ENCODE assay signal across 3 worm cellular contexts in genomic region chrX:8545971-8546442, ce11.
A peak's percentile ranks its signal among the peaks of the same experiment; 100 is the strongest.
TF ChIP-seq lines count a peak whose summit lies in the region.

Gene sdha-1, minus strand, starts transcription at chrX:8546021.

TF ChIP-seq in whole organism, L2 larva, 48 proteins besides CTCF, POLR2A, EP300 and RAD21 (continued from another document):
- no peak for TF ChIP-seq ceh-82 (tag; optimal IDR thresholded peaks at IDR 0.05; lab: Kevin White, UChicago)
- TF ChIP-seq sma-3 (GFP tag; optimal IDR thresholded peaks at IDR 0.05; lab: Kevin White, UChicago) = peak; percentile 88
- TF ChIP-seq ceh-16 (tag; optimal IDR thresholded peaks at IDR 0.05; lab: Kevin White, UChicago) = peak; percentile 66
- peak; percentile 95 for TF ChIP-seq crh-2 (tag; optimal IDR thresholded peaks at IDR 0.05; lab: Kevin White, UChicago)
- TF ChIP-seq nhr-10 (tag; optimal IDR thresholded peaks at IDR 0.05; lab: Kevin White, UChicago) = peak; percentile 16
- no peak for TF ChIP-seq nhr-237 (tag; optimal IDR thresholded peaks at IDR 0.05; lab: Kevin White, UChicago)
- TF ChIP-seq nhr-129 (tag; optimal IDR thresholded peaks at IDR 0.05; lab: Kevin White, UChicago) = peak; percentile 98
- TF ChIP-seq gmeb-1 (tag; optimal IDR thresholded peaks at IDR 0.05; lab: Kevin White, UChicago) = peak; percentile 82
- no peak for TF ChIP-seq ztf-1 (GFP tag; conservative IDR thresholded peaks at IDR 0.05; lab: Robert Waterston, UW)
- peak; percentile 90 for TF ChIP-seq fos-1 (tag; optimal IDR thresholded peaks at IDR 0.05; lab: Kevin White, UChicago)
- peak; percentile 86 for TF ChIP-seq unc-55 (GFP tag; optimal IDR thresholded peaks at IDR 0.05; lab: Kevin White, UChicago)
- peak; percentile 82 for TF ChIP-seq snpc-4 (tag; optimal IDR thresholded peaks at IDR 0.05; lab: Kevin White, UChicago)
- TF ChIP-seq elt-3 (tag; optimal IDR thresholded peaks at IDR 0.05; lab: Kevin White, UChicago) = no peak
- peak; percentile 62 for TF ChIP-seq lin-11 (tag; optimal IDR thresholded peaks at IDR 0.05; lab: Kevin White, UChicago)

TF ChIP-seq in whole organism, L4 larva, 104 proteins besides CTCF, POLR2A, EP300 and RAD21 (continued from another document and continues in another):
- TF ChIP-seq unc-62 (GFP tag; optimal IDR thresholded peaks at IDR 0.05 in 1 of 2; lab: Kevin White, UChicago) = peak in 1 of 2 experiments; percentile 75
- TF ChIP-seq unc-62 (tag; optimal IDR thresholded peaks at IDR 0.05; lab: Kevin White, UChicago) = no peak
- peak; percentile 45 to 96 for TF ChIP-seq mdl-1 (tag; optimal IDR thresholded peaks at IDR 0.05; lab: Kevin White, UChicago)
- TF ChIP-seq mes-2 (tag; optimal IDR thresholded peaks at IDR 0.05; lab: Kevin White, UChicago; ENCODE audit: poor library complexity, severe bottlenecking) = peak; percentile 86
- no peak for TF ChIP-seq nhr-10 (tag; optimal IDR thresholded peaks at IDR 0.05; lab: Kevin White, UChicago)
- no peak for TF ChIP-seq unc-130 (GFP tag; optimal IDR thresholded peaks at IDR 0.05; lab: Kevin White, UChicago)
- no peak for TF ChIP-seq sdz-12 (GFP tag; optimal IDR thresholded peaks at IDR 0.05; lab: Kevin White, UChicago)
- no peak for TF ChIP-seq php-3 (GFP tag; IDR thresholded peaks at IDR 0.05; lab: Robert Waterston, UW)
- TF ChIP-seq ceh-32 (tag; optimal IDR thresholded peaks at IDR 0.05; lab: Kevin White, UChicago; ENCODE audit: poor library complexity) = no peak
- TF ChIP-seq lin-15B (tag; optimal IDR thresholded peaks at IDR 0.05; lab: Kevin White, UChicago) = no peak
- no peak for TF ChIP-seq daf-8 (GFP tag; IDR thresholded peaks at IDR 0.05; lab: Robert Waterston, UW)
- TF ChIP-seq daf-16 (GFP tag; optimal IDR thresholded peaks at IDR 0.05; lab: Kevin White, UChicago) = peak in 1 of 2 experiments; percentile 56
- peak; percentile 93 for TF ChIP-seq daf-16 (tag; optimal IDR thresholded peaks at IDR 0.05; lab: Kevin White, UChicago)
- TF ChIP-seq ctbp-1 (GFP tag; IDR thresholded peaks at IDR 0.05; lab: Robert Waterston, UW) = peak; percentile 79
- TF ChIP-seq cey-2 (tag; optimal IDR thresholded peaks at IDR 0.05; lab: Kevin White, UChicago; ENCODE audit: borderline replicate concordance, insufficient read depth) = no peak
- peak; percentile 64; the same call in 1 of the 2 replicates for TF ChIP-seq saeg-2 (GFP tag; IDR thresholded peaks at IDR 0.05; lab: Robert Waterston, UW)
- TF ChIP-seq Y48G9A.11 (GFP tag; IDR thresholded peaks at IDR 0.05; lab: Robert Waterston, UW) = no peak
- TF ChIP-seq lin-39 (tag; optimal IDR thresholded peaks at IDR 0.05; lab: Kevin White, UChicago) = no peak
- no peak for TF ChIP-seq aly-2 (tag; optimal IDR thresholded peaks at IDR 0.05; lab: Kevin White, UChicago)
- no peak for TF ChIP-seq Y5F2A.4 (GFP tag; optimal IDR thresholded peaks at IDR 0.05; lab: Kevin White, UChicago)
- TF ChIP-seq Y105C5A.15 (GFP tag; IDR thresholded peaks at IDR 0.05; lab: Robert Waterston, UW) = no peak
- peak; percentile 97 for TF ChIP-seq mep-1 (tag; optimal IDR thresholded peaks at IDR 0.05; lab: Kevin White, UChicago)
- TF ChIP-seq zag-1 (tag; optimal IDR thresholded peaks at IDR 0.05; lab: Kevin White, UChicago) = no peak
- no peak for TF ChIP-seq ceh-28 (tag; optimal IDR thresholded peaks at IDR 0.05; lab: Kevin White, UChicago)
- no peak for TF ChIP-seq tag-97 (GFP tag; IDR thresholded peaks at IDR 0.05; lab: Robert Waterston, UW)
- TF ChIP-seq pqm-1 (tag; optimal IDR thresholded peaks at IDR 0.05; lab: Kevin White, UChicago) = peak; percentile 67
- TF ChIP-seq dmd-8 (GFP tag; IDR thresholded peaks at IDR 0.05; lab: Robert Waterston, UW) = no peak
- no peak for TF ChIP-seq egl-27 (tag; optimal IDR thresholded peaks at IDR 0.05; lab: Kevin White, UChicago)
- peak; percentile 62 to 91 for TF ChIP-seq lsy-2 (tag; optimal IDR thresholded peaks at IDR 0.05; lab: Kevin White, UChicago)
- peak; percentile 98 for TF ChIP-seq dve-1 (tag; optimal IDR thresholded peaks at IDR 0.05; lab: Kevin White, UChicago; ENCODE audit: insufficient read depth)
- TF ChIP-seq vab-7 (GFP tag; IDR thresholded peaks at IDR 0.05; lab: Robert Waterston, UW) = no peak
- 0 out of 2 replicates have a peak, but pooled peaks have one; percentile 55 for TF ChIP-seq arid-1 (GFP tag; conservative IDR thresholded peaks at IDR 0.05; lab: Robert Waterston, UW)
- peak; percentile 69 for TF ChIP-seq T20F7.1 (GFP tag; optimal IDR thresholded peaks at IDR 0.05; lab: Kevin White, UChicago)
- TF ChIP-seq hmg-1.1 (GFP tag; IDR thresholded peaks at IDR 0.05; lab: Robert Waterston, UW) = peak; percentile 82
- no peak for TF ChIP-seq lir-3 (tag; optimal IDR thresholded peaks at IDR 0.05; lab: Kevin White, UChicago)
- peak; percentile 36 for TF ChIP-seq skn-1 (tag; optimal IDR thresholded peaks at IDR 0.05; lab: Kevin White, UChicago)
- no peak for TF ChIP-seq mxl-2 (GFP tag; conservative IDR thresholded peaks at IDR 0.05; lab: Robert Waterston, UW)
- TF ChIP-seq lim-7 (GFP tag; IDR thresholded peaks at IDR 0.05; lab: Robert Waterston, UW) = no peak
- TF ChIP-seq daf-12 (tag; optimal IDR thresholded peaks at IDR 0.05; lab: Kevin White, UChicago) = no peak
- peak; percentile 80 for TF ChIP-seq dpl-1 (GFP tag; optimal IDR thresholded peaks at IDR 0.05; lab: Kevin White, UChicago)
- no peak for TF ChIP-seq ZK337.2 (GFP tag; IDR thresholded peaks at IDR 0.05; lab: Robert Waterston, UW)
- no peak for TF ChIP-seq madf-5 (GFP tag; IDR thresholded peaks at IDR 0.05; lab: Robert Waterston, UW)
- TF ChIP-seq ZK546.5 (tag; optimal IDR thresholded peaks at IDR 0.05; lab: Kevin White, UChicago) = no peak
- TF ChIP-seq F10B5.3 (tag; optimal IDR thresholded peaks at IDR 0.05; lab: Kevin White, UChicago) = no peak
- TF ChIP-seq zfp-2 (tag; optimal IDR thresholded peaks at IDR 0.05; lab: Kevin White, UChicago) = no peak
- 0 out of 2 replicates have a peak, but pooled peaks have one; percentile 13 for TF ChIP-seq lin-29 (GFP tag; IDR thresholded peaks at IDR 0.05; lab: Robert Waterston, UW)
- peak; percentile 71 for TF ChIP-seq spr-1 (tag; optimal IDR thresholded peaks at IDR 0.05; lab: Kevin White, UChicago)
- TF ChIP-seq nhr-102 (tag; optimal IDR thresholded peaks at IDR 0.05; lab: Kevin White, UChicago) = peak; percentile 72
- TF ChIP-seq madf-9 (GFP tag; conservative IDR thresholded peaks at IDR 0.05; lab: Robert Waterston, UW) = no peak
- TF ChIP-seq R02D3.7 (tag; optimal IDR thresholded peaks at IDR 0.05; lab: Kevin White, UChicago) = no peak
- peak; percentile 90 for TF ChIP-seq nhr-11 (tag; optimal IDR thresholded peaks at IDR 0.05; lab: Kevin White, UChicago)
- peak; percentile 66 for TF ChIP-seq duxl-1 (tag; optimal IDR thresholded peaks at IDR 0.05; lab: Kevin White, UChicago; ENCODE audit: poor library complexity)
- no peak for TF ChIP-seq lin-1 (GFP tag; IDR thresholded peaks at IDR 0.05; lab: Robert Waterston, UW)
- TF ChIP-seq F26F4.8 (GFP tag; conservative IDR thresholded peaks at IDR 0.05; lab: Robert Waterston, UW) = no peak
- no peak for TF ChIP-seq spr-3 (GFP tag; optimal IDR thresholded peaks at IDR 0.05; lab: Kevin White, UChicago)
- TF ChIP-seq gei-8 (GFP tag; optimal IDR thresholded peaks at IDR 0.05; lab: Kevin White, UChicago) = no peak
- TF ChIP-seq ceh-82 (tag; optimal IDR thresholded peaks at IDR 0.05; lab: Kevin White, UChicago) = no peak
- peak; percentile 86 for TF ChIP-seq lin-13 (GFP tag; optimal IDR thresholded peaks at IDR 0.05; lab: Kevin White, UChicago)
- TF ChIP-seq jun-1 (tag; optimal IDR thresholded peaks at IDR 0.05; lab: Kevin White, UChicago) = peak; percentile 52
- no peak for TF ChIP-seq attf-4 (tag; optimal IDR thresholded peaks at IDR 0.05; lab: Kevin White, UChicago)

TF ChIP-seq in whole organism, late embryonic, 69 proteins besides CTCF, POLR2A, EP300 and RAD21 (continued from another document):
- TF ChIP-seq pqm-1 (tag; optimal IDR thresholded peaks at IDR 0.05; lab: Kevin White, UChicago) = peak; percentile 42
- no peak for TF ChIP-seq F13H6.1 (tag; optimal IDR thresholded peaks at IDR 0.05; lab: Kevin White, UChicago)
- TF ChIP-seq ref-2 (tag; optimal IDR thresholded peaks at IDR 0.05; lab: Kevin White, UChicago) = peak; percentile 22
- TF ChIP-seq hlh-30 (tag; optimal IDR thresholded peaks at IDR 0.05; lab: Kevin White, UChicago; ENCODE audit: insufficient read depth) = peak; percentile 61
- no peak for TF ChIP-seq ceh-48 (tag; optimal IDR thresholded peaks at IDR 0.05; lab: Kevin White, UChicago)
- no peak for TF ChIP-seq che-1 (tag; optimal IDR thresholded peaks at IDR 0.05; lab: Kevin White, UChicago)
- TF ChIP-seq ceh-6 (GFP tag; optimal IDR thresholded peaks at IDR 0.05; lab: Kevin White, UChicago) = no peak
- peak; percentile 8 for TF ChIP-seq pros-1 (tag; optimal IDR thresholded peaks at IDR 0.05; lab: Kevin White, UChicago)
- no peak for TF ChIP-seq unc-86 (tag; optimal IDR thresholded peaks at IDR 0.05; lab: Kevin White, UChicago)
- TF ChIP-seq nhr-11 (tag; optimal IDR thresholded peaks at IDR 0.05; lab: Kevin White, UChicago) = no peak
- no peak for TF ChIP-seq ceh-2 (tag; optimal IDR thresholded peaks at IDR 0.05; lab: Kevin White, UChicago)
- TF ChIP-seq ceh-19 (GFP tag; optimal IDR thresholded peaks at IDR 0.05; lab: Kevin White, UChicago) = peak; percentile 21
- no peak for TF ChIP-seq elt-4 (tag; optimal IDR thresholded peaks at IDR 0.05; lab: Kevin White, UChicago)
- TF ChIP-seq ceh-34 (tag; optimal IDR thresholded peaks at IDR 0.05; lab: Kevin White, UChicago) = peak; percentile 41
- TF ChIP-seq dve-1 (tag; optimal IDR thresholded peaks at IDR 0.05; lab: Kevin White, UChicago) = no peak
- no peak for TF ChIP-seq ceh-22 (tag; optimal IDR thresholded peaks at IDR 0.05; lab: Kevin White, UChicago)
- no peak for TF ChIP-seq fkh-10 (GFP tag; optimal IDR thresholded peaks at IDR 0.05; lab: Kevin White, UChicago)
- TF ChIP-seq pat-9 (tag; optimal IDR thresholded peaks at IDR 0.05; lab: Kevin White, UChicago) = no peak
- TF ChIP-seq fkh-6 (tag; optimal IDR thresholded peaks at IDR 0.05; lab: Kevin White, UChicago) = no peak
